Worm (Caenorhabditis elegans) whole organism, L2 larva: Measurements from ENCODE around the gene nlp-13.

Experiments
- C34F6.9 ChIP-seq: fragments of 150-350 bp; optimal IDR thresholded peaks from 2 replicates; lab custom pipeline; 2014; ENCODE audit warnings: missing biosample characterization, missing genetic modification characterization
- F13H6.1 ChIP-seq: sonication (generic microtip); optimal IDR thresholded peaks from 2 replicates; lab custom pipeline; 2016; ENCODE audit warnings: missing genetic modification characterization, missing compliant biosample characterization
- R02D3.7 ChIP-seq: fragments of 150-350 bp; optimal IDR thresholded peaks from 2 replicates; lab custom pipeline; 2014; ENCODE audit warnings: missing biosample characterization, missing genetic modification characterization
- Y55F3AM.14 ChIP-seq: fragments of 200-800 bp; sonication (Bioruptor generic); optimal IDR thresholded peaks from 2 replicates; lab custom pipeline; 2018; ENCODE audit warnings: mild to moderate bottlenecking, missing genetic modification characterization, missing compliant biosample characterization
- ZK546.5 ChIP-seq: sonication (generic microtip); optimal IDR thresholded peaks from 2 replicates; lab custom pipeline; 2017; ENCODE audit warnings: missing biosample characterization, missing genetic modification characterization
- ama-1 ChIP-seq: fragments of 150-350 bp; optimal IDR thresholded peaks from 2 replicates; lab custom pipeline; 2018; ENCODE audit warnings: inconsistent platforms
- blmp-1 ChIP-seq: sonication (generic microtip); optimal IDR thresholded peaks from 2 replicates; lab custom pipeline; 2017; ENCODE audit warnings: missing genetic modification characterization, mild to moderate bottlenecking, missing compliant biosample characterization, antibody characterized with exemption, moderate library complexity; ENCODE audit not compliant: insufficient read depth
- crh-2 ChIP-seq: sonication (generic microtip); optimal IDR thresholded peaks from 2 replicates; lab custom pipeline; 2017; ENCODE audit warnings: missing biosample characterization, missing genetic modification characterization
- dmd-4 ChIP-seq: sonication (generic microtip); optimal IDR thresholded peaks from 2 replicates; lab custom pipeline; 2017; ENCODE audit warnings: missing biosample characterization, missing genetic modification characterization
- egl-27 ChIP-seq: sonication (generic microtip); optimal IDR thresholded peaks from 3 replicates; lab custom pipeline; 2017; ENCODE audit warnings: missing biosample characterization, missing genetic modification reagents, missing genetic modification characterization
- elt-1 ChIP-seq: fragments of 150-350 bp; optimal IDR thresholded peaks from 2 replicates; lab custom pipeline; 2014; ENCODE audit warnings: missing biosample characterization, missing genetic modification characterization
- elt-3 ChIP-seq: sonication (generic microtip); optimal IDR thresholded peaks from 2 replicates; lab custom pipeline; 2017; ENCODE audit warnings: missing biosample characterization, missing genetic modification characterization
- fos-1 ChIP-seq: fragments of 150-350 bp; optimal IDR thresholded peaks from 2 replicates; lab custom pipeline; 2014; ENCODE audit warnings: missing biosample characterization, missing genetic modification characterization
- gmeb-1 ChIP-seq: fragments of 150-350 bp; optimal IDR thresholded peaks from 2 replicates; lab custom pipeline; 2014; ENCODE audit warnings: missing biosample characterization, missing genetic modification characterization
- lin-11 ChIP-seq: fragments of 150-350 bp; sonication (generic microtip); optimal IDR thresholded peaks from 2 replicates; lab custom pipeline; 2014; ENCODE audit warnings: missing biosample characterization, missing genetic modification characterization, inconsistent platforms, mixed read lengths
- lin-13 ChIP-seq: fragments of 150-350 bp; optimal IDR thresholded peaks from 2 replicates; lab custom pipeline; 2014; ENCODE audit warnings: missing biosample characterization, missing genetic modification reagents, missing genetic modification characterization
- lin-39 ChIP-seq: fragments of 150-350 bp; optimal IDR thresholded peaks from 2 replicates; lab custom pipeline; 2014; ENCODE audit warnings: missing biosample characterization, missing genetic modification reagents, missing genetic modification characterization
- lsy-2 ChIP-seq, 2 experiments: fragments of 150-350 bp in 1 of 2; sonication (generic microtip) in 1 of 2; optimal IDR thresholded peaks; 2 replicates each; lab custom pipeline; 2014 to 2017; ENCODE audit warnings: missing biosample characterization in 2 of 2, missing genetic modification characterization in 2 of 2
- mab-5 ChIP-seq: fragments of 150-350 bp; optimal IDR thresholded peaks from 2 replicates; lab custom pipeline; 2014; ENCODE audit warnings: missing biosample characterization, missing genetic modification characterization
- mbf-1 ChIP-seq: sonication (generic microtip); optimal IDR thresholded peaks from 2 replicates; lab custom pipeline; 2017; ENCODE audit warnings: missing biosample characterization, missing genetic modification characterization
- nhr-10 ChIP-seq: sonication (generic microtip); optimal IDR thresholded peaks from 2 replicates; lab custom pipeline; 2017; ENCODE audit warnings: missing biosample characterization, missing genetic modification characterization
- nhr-11 ChIP-seq: fragments of 150-350 bp; optimal IDR thresholded peaks from 2 replicates; lab custom pipeline; 2014; ENCODE audit warnings: missing biosample characterization, missing genetic modification characterization
- nhr-12 ChIP-seq: fragments of 150-350 bp; optimal IDR thresholded peaks from 2 replicates; lab custom pipeline; 2014; ENCODE audit warnings: missing biosample characterization, missing genetic modification characterization
- nhr-21 ChIP-seq: fragments of 150-350 bp; optimal IDR thresholded peaks from 2 replicates; lab custom pipeline; 2014; ENCODE audit warnings: missing biosample characterization, missing genetic modification characterization
- nhr-23 ChIP-seq: fragments of 150-350 bp; optimal IDR thresholded peaks from 2 replicates; lab custom pipeline; 2014; ENCODE audit warnings: missing biosample characterization, missing genetic modification reagents, missing genetic modification characterization
- nhr-237 ChIP-seq: fragments of 150-350 bp; optimal IDR thresholded peaks from 2 replicates; lab custom pipeline; 2014; ENCODE audit warnings: missing biosample characterization, missing genetic modification characterization
- nhr-25 ChIP-seq: fragments of 150-350 bp; sonication (generic microtip); optimal IDR thresholded peaks from 3 replicates; lab custom pipeline; 2014; ENCODE audit warnings: missing biosample characterization, missing genetic modification characterization
- nhr-6 ChIP-seq: fragments of 150-350 bp; optimal IDR thresholded peaks from 2 replicates; lab custom pipeline; 2014; ENCODE audit warnings: missing biosample characterization, missing genetic modification characterization
- sem-4 ChIP-seq: fragments of 150-350 bp; optimal IDR thresholded peaks from 2 replicates; lab custom pipeline; 2014; ENCODE audit warnings: missing biosample characterization, missing genetic modification reagents, missing genetic modification characterization
- skn-1 ChIP-seq: sonication (generic microtip); optimal IDR thresholded peaks from 2 replicates; lab custom pipeline; 2017; ENCODE audit warnings: missing biosample characterization, missing genetic modification characterization
- sma-3 ChIP-seq: sonication (generic microtip); optimal IDR thresholded peaks from 2 replicates; lab custom pipeline; 2016; ENCODE audit warnings: missing genetic modification reagents, missing genetic modification characterization, missing compliant biosample characterization
- sma-9 ChIP-seq, 2 experiments: fragments of 150-350 bp in 1 of 2; sonication (generic microtip) in 1 of 2; optimal IDR thresholded peaks; 2 replicates each; lab custom pipeline; 2014 to 2016; ENCODE audit warnings: missing genetic modification characterization in 2 of 2, mild to moderate bottlenecking in 1 of 2, missing biosample characterization in 1 of 2, missing compliant biosample characterization in 1 of 2, missing genetic modification reagents in 1 of 2, moderate library complexity in 1 of 2
- snpc-4 ChIP-seq: fragments of 150-350 bp; optimal IDR thresholded peaks from 2 replicates; lab custom pipeline; 2014; ENCODE audit warnings: missing biosample characterization, missing genetic modification characterization
- unc-55 ChIP-seq: fragments of 150-350 bp; sonication (generic microtip); optimal IDR thresholded peaks from 3 replicates; lab custom pipeline; 2014; ENCODE audit warnings: missing biosample characterization, missing genetic modification reagents, missing genetic modification characterization
- unc-62 ChIP-seq: fragments of 150-350 bp; optimal IDR thresholded peaks from 2 replicates; lab custom pipeline; 2014; ENCODE audit warnings: missing biosample characterization, missing genetic modification reagents, missing genetic modification characterization
- zag-1 ChIP-seq: fragments of 150-350 bp; optimal IDR thresholded peaks from 2 replicates; lab custom pipeline; 2014; ENCODE audit warnings: missing biosample characterization, missing genetic modification characterization
- ztf-1 ChIP-seq: fragments of 200-800 bp; sonication (Bioruptor generic); conservative IDR thresholded peaks from 2 replicates; pipeline ENCODE4 v1.3.6; 2022; ENCODE audit warnings: missing genetic modification characterization, missing compliant biosample characterization
- ztf-11 ChIP-seq: sonication (generic microtip); optimal IDR thresholded peaks from 2 replicates; lab custom pipeline; 2017; ENCODE audit warnings: missing biosample characterization, missing genetic modification characterization

Gene nlp-13

ce11 chrV:4241555-4241954 is 5.3 kb downstream of the nlp-13 start:
- no peak for TF ChIP-seq ama-1 (lab: Kevin White, UChicago)

ce11 chrV:4242431-4242830 is 6.2 kb downstream of the nlp-13 start, which contains the start of gene srt-12:
Gene srt-12, minus strand, starts transcription at chrV:4242531.
- TF ChIP-seq nhr-25 (tag; lab: Kevin White, UChicago) (no peak), nhr-10 (tag; lab: Kevin White, UChicago) (no peak), sma-9 (GFP tag; optimal IDR thresholded peaks at IDR 0.05; lab: Kevin White, UChicago) (no peak), sma-9 (tag; optimal IDR thresholded peaks at IDR 0.05; lab: Kevin White, UChicago) (no peak), R02D3.7 (tag; lab: Kevin White, UChicago) (no peak), unc-62 (GFP tag; lab: Kevin White, UChicago) (no peak), ztf-11 (tag; lab: Kevin White, UChicago) (no peak), dmd-4 (tag; lab: Kevin White, UChicago) (no peak), blmp-1 (tag; lab: Kevin White, UChicago) (no peak), mbf-1 (tag; lab: Kevin White, UChicago) (no peak), nhr-12 (tag; lab: Kevin White, UChicago) (no peak), crh-2 (tag; lab: Kevin White, UChicago) (no peak), nhr-6 (no peak), ztf-1 (no peak), lsy-2 (tag; optimal IDR thresholded peaks at IDR 0.05; lab: Kevin White, UChicago) (no peak)
- TF ChIP-seq, all 48 proteins: peak for 0

ce11 chrV:4248359-4248758 is 12.1 kb downstream of the nlp-13 start:
- no peak for TF ChIP-seq R02D3.7 (tag; lab: Kevin White, UChicago)
- no peak for TF ChIP-seq nhr-21 (tag; lab: Kevin White, UChicago)
- TF ChIP-seq unc-55 (GFP tag; lab: Kevin White, UChicago): no peak
- TF ChIP-seq unc-62 (GFP tag; lab: Kevin White, UChicago): no peak
- TF ChIP-seq lsy-2 (tag; optimal IDR thresholded peaks at IDR 0.05; lab: Kevin White, UChicago): no peak
- no peak for TF ChIP-seq lin-13
- TF ChIP-seq snpc-4 (tag; lab: Kevin White, UChicago): no peak
- no peak for TF ChIP-seq C34F6.9 (tag; lab: Kevin White, UChicago)
- TF ChIP-seq nhr-237 (tag; lab: Kevin White, UChicago): no peak
- no peak for TF ChIP-seq nhr-12 (tag; lab: Kevin White, UChicago)
- TF ChIP-seq mab-5: no peak

- TF ChIP-seq unc-55 (GFP tag; lab: Kevin White, UChicago): no peak
- no peak for TF ChIP-seq sma-9 (GFP tag; optimal IDR thresholded peaks at IDR 0.05; lab: Kevin White, UChicago)
- no peak for TF ChIP-seq sma-9 (tag; optimal IDR thresholded peaks at IDR 0.05; lab: Kevin White, UChicago)
- TF ChIP-seq R02D3.7 (tag; lab: Kevin White, UChicago): no peak
- no peak for TF ChIP-seq dmd-4 (tag; lab: Kevin White, UChicago)
- TF ChIP-seq sma-3 (GFP tag; lab: Kevin White, UChicago): no peak
- TF ChIP-seq mab-5: no peak
- no peak for TF ChIP-seq ztf-11 (tag; lab: Kevin White, UChicago)
- no peak for TF ChIP-seq ZK546.5
- no peak for TF ChIP-seq elt-3 (tag; lab: Kevin White, UChicago)
- TF ChIP-seq nhr-237 (tag; lab: Kevin White, UChicago): no peak
- no peak for TF ChIP-seq lin-39 (tag; lab: Kevin White, UChicago)
- TF ChIP-seq nhr-12 (tag; lab: Kevin White, UChicago): no peak
- no peak for TF ChIP-seq lsy-2 (tag; optimal IDR thresholded peaks at IDR 0.05; lab: Kevin White, UChicago)
- no peak for TF ChIP-seq blmp-1 (tag; lab: Kevin White, UChicago)
- no peak for TF ChIP-seq skn-1 (tag; lab: Kevin White, UChicago)
These were observed 13.8 kb downstream of the nlp-13 start, which contains the start of gene srt-13 for ce11 chrV:4250047-4250446. Gene srt-13, minus strand, starts transcription at chrV:4250147.

- no peak for TF ChIP-seq nhr-23 (tag; lab: Kevin White, UChicago)
- no peak for TF ChIP-seq fos-1 (tag; lab: Kevin White, UChicago)
- TF ChIP-seq Y55F3AM.14 (GFP tag; lab: Kevin White, UChicago): no peak
- no peak for TF ChIP-seq lin-11
- TF ChIP-seq nhr-11 (tag; lab: Kevin White, UChicago): no peak
- TF ChIP-seq unc-62 (GFP tag; lab: Kevin White, UChicago): no peak
- TF ChIP-seq zag-1 (tag; lab: Kevin White, UChicago): no peak
- no peak for TF ChIP-seq egl-27 (tag; lab: Kevin White, UChicago)
- no peak for TF ChIP-seq elt-1
- no peak for TF ChIP-seq F13H6.1
- TF ChIP-seq sma-3 (GFP tag; lab: Kevin White, UChicago): no peak
- no peak for TF ChIP-seq nhr-25 (tag; lab: Kevin White, UChicago)
- TF ChIP-seq ztf-1: no peak
- no peak for TF ChIP-seq sem-4 (tag; lab: Kevin White, UChicago)
- no peak for TF ChIP-seq nhr-21 (tag; lab: Kevin White, UChicago)
- TF ChIP-seq nhr-10 (tag; lab: Kevin White, UChicago): no peak
- no peak for TF ChIP-seq lin-39 (tag; lab: Kevin White, UChicago)
- no peak for TF ChIP-seq nhr-12 (tag; lab: Kevin White, UChicago)
- no peak for TF ChIP-seq gmeb-1 (tag; lab: Kevin White, UChicago)
These were observed 20.3 kb downstream of the nlp-13 start, which contains the start of gene srt-14 for ce11 chrV:4256474-4256873. Gene srt-14, minus strand, starts transcription at chrV:4256574.
